Fruit fly (Drosophila melanogaster) whole organism, embryonic: ENCODE results near the gene Tsp97E.

Experiments used
- B-H2 ChIP-seq: fragments of 200-800 bp; sonication (Bioruptor generic); optimal IDR thresholded peaks from 2 replicates; lab custom pipeline; 2018; ENCODE audit warnings: missing biosample characterization, mild to moderate bottlenecking, missing genetic modification characterization
- CG10147 ChIP-seq: fragments of 200-800 bp; sonication (Bioruptor generic); optimal IDR thresholded peaks from 2 replicates; lab custom pipeline; 2019; ENCODE audit warnings: missing biosample characterization, mild to moderate bottlenecking, missing genetic modification characterization, moderate library complexity
- CG1233 ChIP-seq: fragments of 200-800 bp; sonication (Bioruptor generic); optimal IDR thresholded peaks from 4 replicates; lab custom pipeline; 2018; ENCODE audit warnings: missing biosample characterization, mild to moderate bottlenecking, missing genetic modification characterization
- CG12391 ChIP-seq: fragments of 200-800 bp; sonication (Bioruptor generic); optimal IDR thresholded peaks from 3 replicates; lab custom pipeline; 2018; ENCODE audit warnings: missing biosample characterization, mild to moderate bottlenecking, missing genetic modification characterization, moderate library complexity
- CG12769 ChIP-seq: fragments of 200-800 bp; sonication (Bioruptor generic); optimal IDR thresholded peaks from 2 replicates; lab custom pipeline; 2019; ENCODE audit warnings: missing biosample characterization, mild to moderate bottlenecking, missing genetic modification characterization, moderate library complexity
- CG13424 ChIP-seq: fragments of 200-800 bp; sonication (Bioruptor generic); optimal IDR thresholded peaks from 2 replicates; lab custom pipeline; 2019; ENCODE audit warnings: missing biosample characterization, mild to moderate bottlenecking, missing genetic modification characterization, moderate library complexity
- CG15601 ChIP-seq: fragments of 200-800 bp; sonication (Bioruptor generic); optimal IDR thresholded peaks from 3 replicates; lab custom pipeline; 2019; ENCODE audit warnings: missing biosample characterization, mild to moderate bottlenecking, missing genetic modification characterization, moderate library complexity
- CG15696 ChIP-seq: fragments of 200-800 bp; sonication (Bioruptor generic); optimal IDR thresholded peaks from 2 replicates; lab custom pipeline; 2019; ENCODE audit warnings: missing biosample characterization, mild to moderate bottlenecking, missing genetic modification characterization, moderate library complexity
- CG17359 ChIP-seq: fragments of 200-800 bp; sonication (Bioruptor generic); optimal IDR thresholded peaks from 3 replicates; lab custom pipeline; 2018; ENCODE audit warnings: missing biosample characterization, mild to moderate bottlenecking, missing genetic modification characterization, moderate library complexity
- CG17385 ChIP-seq: fragments of 200-800 bp; sonication (Bioruptor generic); optimal IDR thresholded peaks from 3 replicates; lab custom pipeline; 2018; ENCODE audit warnings: missing biosample characterization, mild to moderate bottlenecking, missing genetic modification characterization
- CG2129 ChIP-seq: fragments of 200-800 bp; sonication (Bioruptor generic); IDR thresholded peaks from 2 replicates; pipeline ENCODE4 v1.3.6; 2022; ENCODE audit warnings: missing biosample characterization, missing genetic modification characterization; ENCODE audit not compliant: partially characterized antibody
- CG30020 ChIP-seq: fragments of 200-800 bp; optimal IDR thresholded peaks from 2 replicates; lab custom pipeline; 2019; ENCODE audit warnings: missing biosample characterization, mild to moderate bottlenecking, missing genetic modification characterization, moderate library complexity
- CG3065 ChIP-seq: fragments of 200-800 bp; sonication (Bioruptor generic); optimal IDR thresholded peaks from 2 replicates; lab custom pipeline; 2016; ENCODE audit warnings: missing biosample characterization, missing genetic modification characterization
- CG32767 ChIP-seq: fragments of 200-800 bp; sonication (Bioruptor generic); IDR thresholded peaks from 2 replicates; pipeline ENCODE4 v1.3.6; 2022; ENCODE audit warnings: missing biosample characterization, missing genetic modification characterization
- CG4617 ChIP-seq: fragments of 200-800 bp; sonication (Bioruptor generic); optimal IDR thresholded peaks from 3 replicates; lab custom pipeline; 2016; ENCODE audit warnings: missing biosample characterization, missing genetic modification characterization, borderline replicate concordance
- CG5180 ChIP-seq: fragments of 200-800 bp; sonication (Bioruptor generic); optimal IDR thresholded peaks from 3 replicates; lab custom pipeline; 2017; ENCODE audit warnings: missing biosample characterization, missing genetic modification characterization, mild to moderate bottlenecking, moderate library complexity, missing genetic modification reagents
- CG6254 ChIP-seq: fragments of 200-800 bp; sonication (Bioruptor generic); optimal IDR thresholded peaks from 3 replicates; lab custom pipeline; 2017; ENCODE audit warnings: mild to moderate bottlenecking, missing biosample characterization, missing genetic modification reagents, missing genetic modification characterization
- CG6813 ChIP-seq: fragments of 200-800 bp; sonication (Bioruptor generic); optimal IDR thresholded peaks from 2 replicates; lab custom pipeline; 2017; ENCODE audit warnings: missing biosample characterization, missing genetic modification characterization, mild to moderate bottlenecking, moderate library complexity, missing genetic modification reagents
- CG7963 ChIP-seq: fragments of 200-800 bp; sonication (Bioruptor generic); IDR thresholded peaks from 3 replicates; pipeline ENCODE4 v1.3.6; 2022; ENCODE audit warnings: missing biosample characterization, missing genetic modification characterization; ENCODE audit not compliant: partially characterized antibody
- CG8359 ChIP-seq: fragments of 200-800 bp; sonication (Bioruptor generic); optimal IDR thresholded peaks from 2 replicates; lab custom pipeline; 2017; ENCODE audit warnings: missing biosample characterization, mild to moderate bottlenecking, missing genetic modification characterization, borderline replicate concordance
- CG9817 ChIP-seq: fragments of 200-800 bp; sonication (Bioruptor generic); optimal IDR thresholded peaks from 2 replicates; lab custom pipeline; 2018; ENCODE audit warnings: missing biosample characterization, mild to moderate bottlenecking, missing genetic modification characterization, moderate library complexity
- CG9876 ChIP-seq: fragments of 200-800 bp; sonication (Bioruptor generic); optimal IDR thresholded peaks from 2 replicates; lab custom pipeline; 2016; ENCODE audit warnings: missing biosample characterization, missing genetic modification characterization
- Elba2 ChIP-seq: fragments of 200-800 bp; sonication (Bioruptor generic); optimal IDR thresholded peaks from 3 replicates; lab custom pipeline; 2016; ENCODE audit warnings: missing biosample characterization, missing genetic modification characterization
- HmgD ChIP-seq: fragments of 200-800 bp; sonication (Bioruptor generic); optimal IDR thresholded peaks from 3 replicates; lab custom pipeline; 2016; ENCODE audit warnings: missing biosample characterization, missing genetic modification characterization
- Hr3 ChIP-seq: fragments of 200-800 bp; sonication (Bioruptor generic); optimal IDR thresholded peaks from 3 replicates; lab custom pipeline; 2016; ENCODE audit warnings: missing biosample characterization, missing genetic modification characterization
- Med ChIP-seq: fragments of 200-800 bp; sonication (Bioruptor generic); peaks from one replicate; lab custom pipeline; 2016; ENCODE audit warnings: missing biosample characterization, missing genetic modification characterization, mild to moderate bottlenecking, inconsistent platforms, moderate library complexity
- Mes4 ChIP-seq: fragments of 200-800 bp; sonication (Bioruptor generic); optimal IDR thresholded peaks from 2 replicates; lab custom pipeline; 2016; ENCODE audit warnings: missing biosample characterization, missing genetic modification characterization
- Oaz ChIP-seq: fragments of 200-800 bp; sonication (Bioruptor generic); IDR thresholded peaks from 2 replicates; pipeline ENCODE4 v1.3.6; 2022; ENCODE audit warnings: missing biosample characterization, missing genetic modification characterization
- PHDP ChIP-seq: fragments of 200-800 bp; sonication (Bioruptor generic); optimal IDR thresholded peaks from 3 replicates; lab custom pipeline; 2018; ENCODE audit warnings: missing biosample characterization, mild to moderate bottlenecking, missing genetic modification characterization, moderate library complexity
- Ssrp ChIP-seq: fragments of 200-800 bp; sonication (Bioruptor generic); optimal IDR thresholded peaks from 2 replicates; lab custom pipeline; 2018; ENCODE audit warnings: missing biosample characterization, mild to moderate bottlenecking, missing genetic modification characterization, moderate library complexity
- Tbp ChIP-seq: fragments of >200 bp; optimal IDR thresholded peaks from 2 replicates; lab custom pipeline; 2018; ENCODE audit warnings: missing biosample characterization, missing genetic modification characterization
- ara ChIP-seq: fragments of 200-800 bp; sonication (Bioruptor generic); IDR thresholded peaks from 2 replicates; pipeline ENCODE4 v1.3.6; 2022; ENCODE audit warnings: missing biosample characterization, missing genetic modification characterization
- cad ChIP-seq: fragments of >200 bp; optimal IDR thresholded peaks from 2 replicates; lab custom pipeline; 2017; ENCODE audit warnings: missing biosample characterization, missing genetic modification characterization
- corto ChIP-seq: fragments of 200-800 bp; sonication (Bioruptor generic); optimal IDR thresholded peaks from 2 replicates; lab custom pipeline; 2016; ENCODE audit warnings: missing biosample characterization, mild to moderate bottlenecking, missing genetic modification characterization, moderate library complexity
- dati ChIP-seq: fragments of 200-800 bp; sonication (Bioruptor generic); IDR thresholded peaks from 2 replicates; pipeline ENCODE4 v1.3.6; 2022; ENCODE audit warnings: missing biosample characterization, missing genetic modification characterization
- ems ChIP-seq: fragments of 200-800 bp; sonication (Bioruptor generic); optimal IDR thresholded peaks from 3 replicates; lab custom pipeline; 2016; ENCODE audit warnings: missing biosample characterization, missing genetic modification characterization
- ewg ChIP-seq: fragments of 200-800 bp; sonication (Bioruptor generic); optimal IDR thresholded peaks from 3 replicates; lab custom pipeline; 2017; ENCODE audit warnings: mild to moderate bottlenecking, missing biosample characterization, missing genetic modification reagents, missing genetic modification characterization
- gro ChIP-seq: fragments of 200-800 bp; sonication (Bioruptor generic); optimal IDR thresholded peaks from 2 replicates; lab custom pipeline; 2016; ENCODE audit warnings: missing biosample characterization, missing genetic modification characterization
- her ChIP-seq: fragments of 200-800 bp; sonication (Bioruptor generic); optimal IDR thresholded peaks from 2 replicates; lab custom pipeline; 2016; ENCODE audit warnings: missing biosample characterization, missing genetic modification characterization
- mam ChIP-seq: fragments of 200-800 bp; sonication (Bioruptor generic); optimal IDR thresholded peaks from 3 replicates; lab custom pipeline; 2016; ENCODE audit warnings: missing biosample characterization, missing genetic modification characterization
- mirr ChIP-seq: fragments of 200-800 bp; sonication (Bioruptor generic); optimal IDR thresholded peaks from 3 replicates; lab custom pipeline; 2018; ENCODE audit warnings: missing biosample characterization, mild to moderate bottlenecking, missing genetic modification characterization
- org-1 ChIP-seq: fragments of 200-800 bp; sonication (Bioruptor generic); optimal IDR thresholded peaks from 2 replicates; lab custom pipeline; 2017; ENCODE audit warnings: missing biosample characterization, missing genetic modification characterization
- sc ChIP-seq, 3 experiments: fragments of >200 bp in 2 of 3; fragments of 200-800 bp in 1 of 3; sonication (Bioruptor generic) in 1 of 3; optimal IDR thresholded peaks; 2 replicates in 2 of 3; 3 replicates in 1 of 3; lab custom pipeline; 2017; ENCODE audit warnings: mild to moderate bottlenecking in 1 of 3, missing biosample characterization in 1 of 3, missing genetic modification characterization in 1 of 3, missing genetic modification reagents in 1 of 3
- tll ChIP-seq, 2 experiments: fragments of 200-800 bp in 1 of 2; fragments of >200 bp in 1 of 2; sonication (Bioruptor generic) in 1 of 2; optimal IDR thresholded peaks; 2 replicates each; lab custom pipeline; 2017 to 2019; ENCODE audit warnings: missing biosample characterization in 2 of 2, missing genetic modification characterization in 2 of 2, mild to moderate bottlenecking in 1 of 2, moderate library complexity in 1 of 2
- tup ChIP-seq: fragments of 200-800 bp; sonication (Bioruptor generic); optimal IDR thresholded peaks from 2 replicates; lab custom pipeline; 2016; ENCODE audit warnings: missing biosample characterization, mild to moderate bottlenecking, missing genetic modification characterization, moderate library complexity
- usp ChIP-seq: fragments of >200 bp; optimal IDR thresholded peaks from 2 replicates; lab custom pipeline; 2017; ENCODE audit warnings: missing biosample characterization, missing genetic modification characterization
- vfl ChIP-seq: fragments of 200-800 bp; sonication (Bioruptor generic); optimal IDR thresholded peaks from 2 replicates; lab custom pipeline; 2016; ENCODE audit warnings: missing biosample characterization, missing genetic modification characterization
- yki ChIP-seq: fragments of >200 bp; optimal IDR thresholded peaks from 3 replicates; lab custom pipeline; 2018
- zfh2 ChIP-seq: fragments of 200-800 bp; sonication (Bioruptor generic); optimal IDR thresholded peaks from 2 replicates; lab custom pipeline; 2016; ENCODE audit warnings: missing biosample characterization, missing genetic modification characterization

Tsp97E gene

DNA sequence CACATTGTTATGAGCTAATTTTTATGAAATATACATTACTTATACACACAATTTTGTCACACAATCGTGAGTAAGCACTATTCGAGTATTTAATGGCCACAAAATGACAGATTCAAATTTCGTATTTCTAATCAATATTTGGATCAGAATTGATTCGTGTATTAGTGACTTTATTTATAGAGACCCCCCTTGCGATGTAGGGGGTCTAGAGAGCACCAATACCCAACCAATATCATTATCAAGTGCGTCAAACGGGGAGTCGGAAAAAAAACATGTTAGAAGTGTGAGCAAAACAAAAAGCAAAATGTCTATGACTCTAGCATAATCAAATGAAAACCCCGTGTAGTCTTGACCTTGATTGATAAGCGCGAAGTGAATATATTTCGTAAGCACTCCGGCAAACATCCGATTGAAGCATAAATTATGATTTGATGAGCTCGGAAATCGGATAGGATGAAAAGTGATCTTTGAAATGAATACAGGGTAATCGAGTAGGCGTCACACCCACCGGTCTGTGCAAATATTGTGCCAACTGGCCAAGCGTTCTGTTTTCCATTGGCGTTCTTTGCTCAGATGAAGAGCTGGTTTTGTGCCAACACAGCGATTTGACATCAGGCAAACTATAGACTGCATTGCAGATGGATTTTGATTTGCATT, 12.3 kb downstream of the Tsp97E start (continued):
- TF ChIP-seq CG1233 (GFP tag; lab: Kevin White, UChicago) (no peak), sc (optimal IDR thresholded peaks at IDR 0.05; lab: Kevin White, UChicago) (no peak), sc (GFP tag; optimal IDR thresholded peaks at IDR 0.05; lab: Kevin White, UChicago) (no peak), CG4617 (GFP tag; lab: Kevin White, UChicago) (no peak), dati (GFP tag; lab: Robert Waterston, UW) (no peak), yki (lab: Kevin White, UChicago) (no peak), CG12769 (peak; percentile 11), CG7963 (no peak), tll (GFP tag; optimal IDR thresholded peaks at IDR 0.05; lab: Kevin White, UChicago) (no peak), CG13424 (no peak), Elba2 (GFP tag; lab: Kevin White, UChicago) (no peak), CG32767 (no peak), Mes4 (GFP tag; lab: Kevin White, UChicago) (no peak), CG17359 (tag; lab: Kevin White, UChicago) (no peak), CG8359 (GFP tag; lab: Kevin White, UChicago) (no peak), Tbp (GFP tag; lab: Kevin White, UChicago) (no peak), HmgD (GFP tag; lab: Kevin White, UChicago) (no peak), CG12391 (tag; lab: Kevin White, UChicago) (peak; percentile 23), CG15601 (no peak), org-1 (GFP tag; lab: Kevin White, UChicago) (no peak), ara (GFP tag; lab: Robert Waterston, UW) (no peak), Hr3 (GFP tag; lab: Kevin White, UChicago) (no peak), B-H2 (GFP tag; lab: Kevin White, UChicago) (no peak), ems (GFP tag; lab: Kevin White, UChicago) (no peak), her (GFP tag; lab: Kevin White, UChicago) (no peak), Oaz (no peak), CG3065 (GFP tag; lab: Kevin White, UChicago) (no peak), mam (peak; percentile 59), CG17385 (GFP tag; lab: Kevin White, UChicago) (peak; percentile 42), CG9876 (GFP tag; lab: Kevin White, UChicago) (no peak), vfl (GFP tag; lab: Kevin White, UChicago) (no peak), Ssrp (tag; lab: Kevin White, UChicago) (no peak), CG2129 (GFP tag; lab: Robert Waterston, UW) (no peak), CG6254 (GFP tag; lab: Kevin White, UChicago) (no peak), corto (GFP tag; lab: Kevin White, UChicago) (no peak), CG5180 (GFP tag; lab: Kevin White, UChicago) (no peak), Med (GFP tag; lab: Kevin White, UChicago) (peak; percentile 91), CG10147 (GFP tag; lab: Kevin White, UChicago) (no peak), ewg (GFP tag; lab: Kevin White, UChicago) (no peak), cad (no peak), CG30020 (tag; lab: Kevin White, UChicago) (no peak), zfh2 (GFP tag; lab: Kevin White, UChicago) (peak; percentile 30), tup (GFP tag; lab: Kevin White, UChicago) (no peak), CG15696 (no peak), PHDP (tag; lab: Kevin White, UChicago) (peak; percentile 3), mirr (GFP tag; lab: Kevin White, UChicago) (peak; percentile 48), usp (GFP tag; lab: Kevin White, UChicago) (no peak), gro (peak; percentile 69), CG6813 (GFP tag; lab: Kevin White, UChicago) (peak; percentile 31), CG9817 (tag; lab: Kevin White, UChicago) (peak; percentile 0)
